Fruit fly (Drosophila melanogaster): ENCODE measurements around the gene CG3225.

DNA sequence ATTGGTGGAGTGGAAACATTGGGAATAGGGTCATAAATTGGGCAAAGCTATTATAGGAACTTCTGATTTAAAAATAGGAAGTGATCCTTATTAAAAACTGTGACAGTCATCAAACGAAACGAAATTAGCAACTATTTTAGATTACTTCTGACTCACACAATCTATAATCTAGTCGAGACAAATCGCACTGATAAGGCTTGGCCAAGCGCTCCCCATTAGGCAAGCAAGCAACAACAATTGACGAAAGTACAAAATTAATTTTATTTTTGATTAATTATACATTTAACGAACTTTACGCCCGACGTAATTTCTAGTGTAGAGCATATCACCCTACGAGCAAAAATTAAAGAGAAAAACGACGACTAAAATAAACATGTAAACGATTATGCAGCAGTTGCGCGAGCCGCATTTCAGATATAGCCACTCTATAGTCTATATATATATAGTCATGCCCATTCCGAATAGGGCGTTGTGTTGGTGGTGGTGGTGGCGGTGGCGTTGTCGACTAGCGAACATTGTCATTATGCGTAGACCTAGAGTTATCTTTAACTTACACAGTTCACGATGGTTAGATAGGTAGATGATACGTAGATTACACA is 17.1 kb upstream of the CG3225 start, which contains the start of gene Ir25a:
- TF ChIP-seq CG32121 (GFP tag; IDR thresholded peaks at IDR 0.05) (no peak), CG4496 (GFP tag; IDR thresholded peaks at IDR 0.05) (no peak), Pif1A (GFP tag; optimal IDR thresholded peaks at IDR 0.05) (no peak), Pif1B (GFP tag; optimal IDR thresholded peaks at IDR 0.05) (no peak), fd96Ca (GFP tag; IDR thresholded peaks at IDR 0.05) (no peak), CG8301 (tag; optimal IDR thresholded peaks at IDR 0.05) (no peak), CG15710 (tag; optimal IDR thresholded peaks at IDR 0.05) (no peak), D1 (tag; optimal IDR thresholded peaks at IDR 0.05) (no peak), Snoo (tag; optimal IDR thresholded peaks at IDR 0.05) (no peak), CG8159 (tag; optimal IDR thresholded peaks at IDR 0.05) (no peak), CG10348 (GFP tag; IDR thresholded peaks at IDR 0.05) (no peak), CG9948 (tag; optimal IDR thresholded peaks at IDR 0.05) (no peak)
